Worm (Caenorhabditis elegans) whole organism, L2 larva: Measurements from ENCODE around the gene ZK353.3.
A peak's percentile ranks its signal among the peaks of the same experiment; 100 is the strongest.

ENCODE experiments used
- C34F6.9 ChIP-seq: fragments of 150-350 bp; optimal IDR thresholded peaks from 2 replicates; lab custom pipeline; 2014; ENCODE audit warnings: missing biosample characterization, missing genetic modification characterization
- F13H6.1 ChIP-seq: sonication (generic microtip); optimal IDR thresholded peaks from 2 replicates; lab custom pipeline; 2016; ENCODE audit warnings: missing genetic modification characterization, missing compliant biosample characterization
- R02D3.7 ChIP-seq: fragments of 150-350 bp; optimal IDR thresholded peaks from 2 replicates; lab custom pipeline; 2014; ENCODE audit warnings: missing biosample characterization, missing genetic modification characterization
- Y55F3AM.14 ChIP-seq: fragments of 200-800 bp; sonication (Bioruptor generic); optimal IDR thresholded peaks from 2 replicates; lab custom pipeline; 2018; ENCODE audit warnings: mild to moderate bottlenecking, missing genetic modification characterization, missing compliant biosample characterization
- ama-1 ChIP-seq: fragments of 150-350 bp; optimal IDR thresholded peaks from 2 replicates; lab custom pipeline; 2018; ENCODE audit warnings: inconsistent platforms
- blmp-1 ChIP-seq: sonication (generic microtip); optimal IDR thresholded peaks from 2 replicates; lab custom pipeline; 2017; ENCODE audit warnings: missing genetic modification characterization, mild to moderate bottlenecking, missing compliant biosample characterization, antibody characterized with exemption, moderate library complexity; ENCODE audit not compliant: insufficient read depth
- ceh-82 ChIP-seq: fragments of 150-350 bp; optimal IDR thresholded peaks from 2 replicates; lab custom pipeline; 2014; ENCODE audit warnings: missing biosample characterization, missing genetic modification characterization
- crh-2 ChIP-seq: sonication (generic microtip); optimal IDR thresholded peaks from 2 replicates; lab custom pipeline; 2017; ENCODE audit warnings: missing biosample characterization, missing genetic modification characterization
- dmd-4 ChIP-seq: sonication (generic microtip); optimal IDR thresholded peaks from 2 replicates; lab custom pipeline; 2017; ENCODE audit warnings: missing biosample characterization, missing genetic modification characterization
- egl-27 ChIP-seq: sonication (generic microtip); optimal IDR thresholded peaks from 3 replicates; lab custom pipeline; 2017; ENCODE audit warnings: missing biosample characterization, missing genetic modification reagents, missing genetic modification characterization
- elt-1 ChIP-seq: fragments of 150-350 bp; optimal IDR thresholded peaks from 2 replicates; lab custom pipeline; 2014; ENCODE audit warnings: missing biosample characterization, missing genetic modification characterization
- elt-3 ChIP-seq: sonication (generic microtip); optimal IDR thresholded peaks from 2 replicates; lab custom pipeline; 2017; ENCODE audit warnings: missing biosample characterization, missing genetic modification characterization
- fos-1 ChIP-seq: fragments of 150-350 bp; optimal IDR thresholded peaks from 2 replicates; lab custom pipeline; 2014; ENCODE audit warnings: missing biosample characterization, missing genetic modification characterization
- gmeb-1 ChIP-seq: fragments of 150-350 bp; optimal IDR thresholded peaks from 2 replicates; lab custom pipeline; 2014; ENCODE audit warnings: missing biosample characterization, missing genetic modification characterization
- lin-11 ChIP-seq: fragments of 150-350 bp; sonication (generic microtip); optimal IDR thresholded peaks from 2 replicates; lab custom pipeline; 2014; ENCODE audit warnings: missing biosample characterization, missing genetic modification characterization, inconsistent platforms, mixed read lengths
- lin-13 ChIP-seq: fragments of 150-350 bp; optimal IDR thresholded peaks from 2 replicates; lab custom pipeline; 2014; ENCODE audit warnings: missing biosample characterization, missing genetic modification reagents, missing genetic modification characterization
- lin-39 ChIP-seq: fragments of 150-350 bp; optimal IDR thresholded peaks from 2 replicates; lab custom pipeline; 2014; ENCODE audit warnings: missing biosample characterization, missing genetic modification reagents, missing genetic modification characterization
- lsy-2 ChIP-seq, 2 experiments: fragments of 150-350 bp in 1 of 2; sonication (generic microtip) in 1 of 2; optimal IDR thresholded peaks; 2 replicates each; lab custom pipeline; 2014 to 2017; ENCODE audit warnings: missing biosample characterization in 2 of 2, missing genetic modification characterization in 2 of 2
- mab-5 ChIP-seq: fragments of 150-350 bp; optimal IDR thresholded peaks from 2 replicates; lab custom pipeline; 2014; ENCODE audit warnings: missing biosample characterization, missing genetic modification characterization
- mdl-1 ChIP-seq, 2 experiments: fragments of 150-350 bp in 1 of 2; sonication (generic microtip) in 1 of 2; optimal IDR thresholded peaks; 2 replicates each; lab custom pipeline; 2017; ENCODE audit warnings: missing biosample characterization in 2 of 2, missing genetic modification characterization in 2 of 2
- nhr-10 ChIP-seq: sonication (generic microtip); optimal IDR thresholded peaks from 2 replicates; lab custom pipeline; 2017; ENCODE audit warnings: missing biosample characterization, missing genetic modification characterization
- nhr-11 ChIP-seq: fragments of 150-350 bp; optimal IDR thresholded peaks from 2 replicates; lab custom pipeline; 2014; ENCODE audit warnings: missing biosample characterization, missing genetic modification characterization
- nhr-12 ChIP-seq: fragments of 150-350 bp; optimal IDR thresholded peaks from 2 replicates; lab custom pipeline; 2014; ENCODE audit warnings: missing biosample characterization, missing genetic modification characterization
- nhr-129 ChIP-seq: fragments of 150-350 bp; optimal IDR thresholded peaks from 2 replicates; lab custom pipeline; 2014; ENCODE audit warnings: missing biosample characterization, missing genetic modification characterization
- nhr-21 ChIP-seq: fragments of 150-350 bp; optimal IDR thresholded peaks from 2 replicates; lab custom pipeline; 2014; ENCODE audit warnings: missing biosample characterization, missing genetic modification characterization
- nhr-25 ChIP-seq: fragments of 150-350 bp; sonication (generic microtip); optimal IDR thresholded peaks from 3 replicates; lab custom pipeline; 2014; ENCODE audit warnings: missing biosample characterization, missing genetic modification characterization
- nhr-6 ChIP-seq: fragments of 150-350 bp; optimal IDR thresholded peaks from 2 replicates; lab custom pipeline; 2014; ENCODE audit warnings: missing biosample characterization, missing genetic modification characterization
- nhr-77 ChIP-seq: fragments of 150-350 bp; optimal IDR thresholded peaks from 2 replicates; lab custom pipeline; 2014; ENCODE audit warnings: missing biosample characterization, missing genetic modification characterization
- peb-1 ChIP-seq: fragments of 150-350 bp; optimal IDR thresholded peaks from 2 replicates; lab custom pipeline; 2014; ENCODE audit warnings: missing biosample characterization, missing genetic modification characterization
- sem-4 ChIP-seq: fragments of 150-350 bp; optimal IDR thresholded peaks from 2 replicates; lab custom pipeline; 2014; ENCODE audit warnings: missing biosample characterization, missing genetic modification reagents, missing genetic modification characterization
- skn-1 ChIP-seq: sonication (generic microtip); optimal IDR thresholded peaks from 2 replicates; lab custom pipeline; 2017; ENCODE audit warnings: missing biosample characterization, missing genetic modification characterization
- sma-3 ChIP-seq: sonication (generic microtip); optimal IDR thresholded peaks from 2 replicates; lab custom pipeline; 2016; ENCODE audit warnings: missing genetic modification reagents, missing genetic modification characterization, missing compliant biosample characterization
- sma-9 ChIP-seq, 2 experiments: fragments of 150-350 bp in 1 of 2; sonication (generic microtip) in 1 of 2; optimal IDR thresholded peaks; 2 replicates each; lab custom pipeline; 2014 to 2016; ENCODE audit warnings: missing genetic modification characterization in 2 of 2, mild to moderate bottlenecking in 1 of 2, missing biosample characterization in 1 of 2, missing compliant biosample characterization in 1 of 2, missing genetic modification reagents in 1 of 2, moderate library complexity in 1 of 2
- snpc-4 ChIP-seq: fragments of 150-350 bp; optimal IDR thresholded peaks from 2 replicates; lab custom pipeline; 2014; ENCODE audit warnings: missing biosample characterization, missing genetic modification characterization
- unc-39 ChIP-seq: fragments of 150-350 bp; optimal IDR thresholded peaks from 2 replicates; lab custom pipeline; 2014; ENCODE audit warnings: missing biosample characterization, missing genetic modification characterization
- unc-55 ChIP-seq: fragments of 150-350 bp; sonication (generic microtip); optimal IDR thresholded peaks from 3 replicates; lab custom pipeline; 2014; ENCODE audit warnings: missing biosample characterization, missing genetic modification reagents, missing genetic modification characterization
- unc-62 ChIP-seq: fragments of 150-350 bp; optimal IDR thresholded peaks from 2 replicates; lab custom pipeline; 2014; ENCODE audit warnings: missing biosample characterization, missing genetic modification reagents, missing genetic modification characterization
- zag-1 ChIP-seq: fragments of 150-350 bp; optimal IDR thresholded peaks from 2 replicates; lab custom pipeline; 2014; ENCODE audit warnings: missing biosample characterization, missing genetic modification characterization
- ztf-1 ChIP-seq: fragments of 200-800 bp; sonication (Bioruptor generic); conservative IDR thresholded peaks from 2 replicates; pipeline ENCODE4 v1.3.6; 2022; ENCODE audit warnings: missing genetic modification characterization, missing compliant biosample characterization
- ztf-4 ChIP-seq: fragments of 150-350 bp; optimal IDR thresholded peaks from 2 replicates; lab custom pipeline; 2014; ENCODE audit warnings: missing biosample characterization, missing genetic modification characterization

ZK353.3 gene

DNA sequence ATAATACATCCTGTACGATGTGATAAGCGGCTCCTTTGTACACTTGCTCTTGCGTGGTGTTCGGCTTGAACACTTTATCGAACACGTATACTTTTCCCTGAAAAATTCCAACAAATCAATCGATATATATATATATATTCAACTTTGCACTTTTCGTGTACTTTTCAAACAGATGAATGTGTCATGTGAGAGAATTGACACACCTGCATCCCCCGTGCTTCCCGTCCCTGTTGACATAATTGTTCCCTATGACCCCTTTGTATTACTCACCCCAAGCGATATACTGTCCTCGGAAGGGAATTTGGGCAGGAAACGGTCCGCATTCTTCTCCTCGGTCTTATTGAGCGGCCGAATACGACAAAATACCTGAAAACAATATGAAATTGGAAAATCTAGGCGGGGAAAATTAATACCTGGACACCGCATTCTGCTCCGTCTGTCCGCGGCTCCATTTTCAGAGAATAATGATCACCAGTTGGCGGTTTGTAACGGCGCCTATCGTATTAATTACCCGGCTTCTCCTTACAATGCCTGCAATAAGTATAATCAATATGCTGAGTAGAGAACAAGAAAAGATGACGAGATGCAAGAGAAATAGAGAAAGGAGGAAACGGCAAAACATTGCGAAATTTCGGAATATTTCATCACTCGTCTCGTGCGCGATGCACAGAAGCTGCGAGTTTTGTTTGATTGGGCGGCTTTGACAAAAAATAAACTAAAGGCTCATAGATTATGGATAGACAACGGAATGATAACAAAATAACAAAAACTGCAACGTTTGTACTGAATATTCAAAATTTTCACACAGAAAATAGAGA, 40.9 kb upstream of the ZK353.3 start, which contains the start of gene unc-116 (continued):
- TF ChIP-seq blmp-1 (tag; lab: Kevin White, UChicago) = no peak

ce11 chrIII:8355462-8355815, 40.3 kb upstream of the ZK353.3 start:
- TF ChIP-seq nhr-77 (tag; lab: Kevin White, UChicago) = no peak
- no peak for TF ChIP-seq unc-39 (tag; lab: Kevin White, UChicago)
- no peak for TF ChIP-seq nhr-12
- no peak for TF ChIP-seq ama-1
- no peak for TF ChIP-seq egl-27
- no peak for TF ChIP-seq lin-39 (tag; lab: Kevin White, UChicago)

ce11 chrIII:8356407-8356881, 39.3 kb upstream of the ZK353.3 start:
- TF ChIP-seq sma-9 (GFP tag; optimal IDR thresholded peaks at IDR 0.05; lab: Kevin White, UChicago) (peak; percentile 75), sma-9 (tag; optimal IDR thresholded peaks at IDR 0.05; lab: Kevin White, UChicago) (no peak), dmd-4 (peak; percentile 25), nhr-129 (tag; lab: Kevin White, UChicago) (peak; percentile 92), lin-11 (peak; percentile 28), elt-1 (tag; lab: Kevin White, UChicago) (no peak), crh-2 (tag; lab: Kevin White, UChicago) (peak; percentile 91), unc-39 (tag; lab: Kevin White, UChicago) (no peak), nhr-25 (tag; lab: Kevin White, UChicago) (peak; percentile 67), egl-27 (no peak), gmeb-1 (tag; lab: Kevin White, UChicago) (peak; percentile 31), elt-3 (no peak), zag-1 (tag; lab: Kevin White, UChicago) (peak; percentile 51), F13H6.1 (tag; lab: Kevin White, UChicago) (peak; percentile 85), fos-1 (tag; lab: Kevin White, UChicago) (peak; percentile 62), C34F6.9 (peak; percentile 94), nhr-11 (tag; lab: Kevin White, UChicago) (no peak), blmp-1 (tag; lab: Kevin White, UChicago) (peak; percentile 48), ceh-82 (tag; lab: Kevin White, UChicago) (no peak), nhr-77 (tag; lab: Kevin White, UChicago) (no peak), sma-3 (GFP tag; lab: Kevin White, UChicago) (peak; percentile 66), peb-1 (tag; lab: Kevin White, UChicago) (no peak), ztf-4 (tag; lab: Kevin White, UChicago) (peak; percentile 75), nhr-6 (tag; lab: Kevin White, UChicago) (peak; percentile 85), lin-39 (tag; lab: Kevin White, UChicago) (no peak), nhr-12 (no peak), mdl-1 (tag; optimal IDR thresholded peaks at IDR 0.05; lab: Kevin White, UChicago) (peak in 1 of 2 experiments; percentile 57), Y55F3AM.14 (GFP tag; lab: Kevin White, UChicago) (no peak), skn-1 (tag; lab: Kevin White, UChicago) (peak; percentile 1), nhr-10 (tag; lab: Kevin White, UChicago) (no peak), ztf-1 (GFP tag; lab: Robert Waterston, UW) (no peak), nhr-21 (peak; percentile 56), sem-4 (tag; lab: Kevin White, UChicago) (peak; percentile 91), unc-62 (GFP tag; lab: Kevin White, UChicago) (no peak), R02D3.7 (tag; lab: Kevin White, UChicago) (no peak), lsy-2 (tag; optimal IDR thresholded peaks at IDR 0.05; lab: Kevin White, UChicago) (peak; percentile 70 to 91), mab-5 (tag; lab: Kevin White, UChicago) (peak; percentile 44), unc-55 (GFP tag; lab: Kevin White, UChicago) (peak; percentile 91), snpc-4 (peak; percentile 70), lin-13 (GFP tag; lab: Kevin White, UChicago) (peak; percentile 71)
- TF ChIP-seq, all 48 proteins: peak for 24
